Fruit fly (Drosophila melanogaster) whole organism, embryonic: Measurements from ENCODE around the gene mTTF.

Experiments used
- ATbp ChIP-seq: fragments of 200-800 bp; sonication (Bioruptor generic); optimal IDR thresholded peaks from 2 replicates; lab custom pipeline; 2017; ENCODE audit warnings: missing biosample characterization, mild to moderate bottlenecking, missing genetic modification characterization, missing genetic modification reagents
- Aef1 ChIP-seq: fragments of 200-800 bp; sonication (Bioruptor generic); IDR thresholded peaks from 3 replicates; pipeline ENCODE4 v1.3.6; 2022; ENCODE audit warnings: missing biosample characterization, missing genetic modification characterization
- Asciz ChIP-seq: fragments of 200-800 bp; sonication (Bioruptor generic); optimal IDR thresholded peaks from 2 replicates; lab custom pipeline; 2017; ENCODE audit warnings: missing biosample characterization, mild to moderate bottlenecking, missing genetic modification characterization, missing genetic modification reagents
- Bdp1 ChIP-seq: fragments of 200-800 bp; sonication (Bioruptor generic); optimal IDR thresholded peaks from 3 replicates; lab custom pipeline; 2016; ENCODE audit warnings: missing biosample characterization, missing genetic modification characterization
- Blimp-1 ChIP-seq: fragments of 200-800 bp; sonication (Bioruptor generic); optimal IDR thresholded peaks from 3 replicates; lab custom pipeline; 2018; ENCODE audit warnings: missing biosample characterization, missing genetic modification characterization, mild to moderate bottlenecking, moderate library complexity, missing genetic modification reagents
- CG11560 ChIP-seq: fragments of 200-800 bp; sonication (Bioruptor generic); IDR thresholded peaks from 3 replicates; pipeline ENCODE4 v1.3.6; 2022; ENCODE audit warnings: missing biosample characterization, missing genetic modification characterization
- CG12236 ChIP-seq: fragments of 200-800 bp; sonication (Bioruptor generic); optimal IDR thresholded peaks from 2 replicates; lab custom pipeline; 2016; ENCODE audit warnings: missing biosample characterization, missing genetic modification characterization
- CG12299 ChIP-seq: fragments of 200-800 bp; sonication (Bioruptor generic); optimal IDR thresholded peaks from 2 replicates; lab custom pipeline; 2018; ENCODE audit warnings: missing biosample characterization, mild to moderate bottlenecking, missing genetic modification characterization
- CG14710 ChIP-seq: fragments of 200-800 bp; sonication (Bioruptor generic); optimal IDR thresholded peaks from 3 replicates; lab custom pipeline; 2019; ENCODE audit warnings: missing biosample characterization, mild to moderate bottlenecking, missing genetic modification characterization, moderate library complexity
- CG17328 ChIP-seq: fragments of 200-800 bp; sonication (Bioruptor generic); IDR thresholded peaks from 2 replicates; pipeline ENCODE4 v1.3.6; 2022; ENCODE audit warnings: missing biosample characterization, missing genetic modification characterization
- CG18262 ChIP-seq: fragments of 200-800 bp; optimal IDR thresholded peaks from 3 replicates; lab custom pipeline; 2019; ENCODE audit warnings: missing biosample characterization, mild to moderate bottlenecking, missing genetic modification characterization, moderate library complexity
- CG33557 ChIP-seq: fragments of 200-800 bp; sonication (Bioruptor generic); optimal IDR thresholded peaks from 2 replicates; lab custom pipeline; 2019; ENCODE audit warnings: missing biosample characterization, mild to moderate bottlenecking, missing genetic modification characterization, moderate library complexity
- CG3407 ChIP-seq: fragments of 200-800 bp; sonication (Bioruptor generic); optimal IDR thresholded peaks from 2 replicates; lab custom pipeline; 2018; ENCODE audit warnings: missing biosample characterization, mild to moderate bottlenecking, missing genetic modification characterization
- CG34224 ChIP-seq: fragments of 200-800 bp; sonication (Bioruptor generic); IDR thresholded peaks from 3 replicates; pipeline ENCODE4 v1.3.6; 2022; ENCODE audit warnings: missing biosample characterization, missing genetic modification characterization; ENCODE audit not compliant: partially characterized antibody
- CG4328 ChIP-seq: fragments of 200-800 bp; sonication (Bioruptor generic); optimal IDR thresholded peaks from 3 replicates; lab custom pipeline; 2017; ENCODE audit warnings: missing biosample characterization, missing genetic modification reagents, missing genetic modification characterization
- CG4707 ChIP-seq: fragments of 200-800 bp; sonication (Bioruptor generic); optimal IDR thresholded peaks from 2 replicates; lab custom pipeline; 2018; ENCODE audit warnings: missing biosample characterization, mild to moderate bottlenecking, missing genetic modification characterization, moderate library complexity
- CG6654 ChIP-seq: fragments of 200-800 bp; sonication (Bioruptor generic); optimal IDR thresholded peaks from 2 replicates; lab custom pipeline; 2017; ENCODE audit warnings: missing biosample characterization, mild to moderate bottlenecking, missing genetic modification characterization
- CG6813 ChIP-seq: fragments of 200-800 bp; sonication (Bioruptor generic); optimal IDR thresholded peaks from 2 replicates; lab custom pipeline; 2017; ENCODE audit warnings: missing biosample characterization, missing genetic modification characterization, mild to moderate bottlenecking, moderate library complexity, missing genetic modification reagents
- CG7372 ChIP-seq: fragments of 200-800 bp; sonication (Bioruptor generic); IDR thresholded peaks from 2 replicates; pipeline ENCODE4 v1.3.6; 2022; ENCODE audit warnings: missing biosample characterization, missing genetic modification characterization
- CG9797 ChIP-seq: fragments of 200-800 bp; sonication (Bioruptor generic); optimal IDR thresholded peaks from 3 replicates; lab custom pipeline; 2018; ENCODE audit warnings: missing biosample characterization, mild to moderate bottlenecking, missing genetic modification characterization
- CHES-1-like ChIP-seq: fragments of 200-800 bp; sonication (Bioruptor generic); optimal IDR thresholded peaks from 2 replicates; lab custom pipeline; 2016; ENCODE audit warnings: missing biosample characterization, missing genetic modification characterization
- Fer2 ChIP-seq: fragments of 200-800 bp; sonication (Bioruptor generic); optimal IDR thresholded peaks from 2 replicates; lab custom pipeline; 2018; ENCODE audit warnings: missing biosample characterization, mild to moderate bottlenecking, missing genetic modification characterization, moderate library complexity
- HLH54F ChIP-seq: fragments of 200-800 bp; sonication (Bioruptor generic); optimal IDR thresholded peaks from 3 replicates; lab custom pipeline; 2016; ENCODE audit warnings: missing biosample characterization, missing genetic modification characterization
- MBD-R2 ChIP-seq: fragments of 200-800 bp; sonication (Bioruptor generic); IDR thresholded peaks from 2 replicates; pipeline ENCODE4 v1.3.6; 2022; ENCODE audit warnings: missing biosample characterization, missing genetic modification characterization
- MESR4 ChIP-seq: fragments of 200-800 bp; sonication (Bioruptor generic); optimal IDR thresholded peaks from 2 replicates; lab custom pipeline; 2018; ENCODE audit warnings: missing biosample characterization, mild to moderate bottlenecking, missing genetic modification characterization, moderate library complexity
- Mad ChIP-seq: fragments of 200-800 bp; sonication (Bioruptor generic); optimal IDR thresholded peaks from 2 replicates; lab custom pipeline; 2016; ENCODE audit warnings: missing biosample characterization, missing genetic modification characterization
- Oli ChIP-seq: fragments of 200-800 bp; sonication (Bioruptor generic); optimal IDR thresholded peaks from 2 replicates; lab custom pipeline; 2018; ENCODE audit warnings: missing biosample characterization, mild to moderate bottlenecking, missing genetic modification characterization, moderate library complexity
- Ravus ChIP-seq: fragments of 200-800 bp; sonication (Bioruptor generic); IDR thresholded peaks from 2 replicates; pipeline ENCODE4 v1.3.6; 2022; ENCODE audit warnings: missing biosample characterization, missing genetic modification characterization
- Sry-β ChIP-seq: fragments of 200-800 bp; sonication (Bioruptor generic); optimal IDR thresholded peaks from 2 replicates; lab custom pipeline; 2018; ENCODE audit warnings: missing biosample characterization, mild to moderate bottlenecking, missing genetic modification characterization, moderate library complexity
- Trl ChIP-seq, 3 experiments: fragments of >200 bp in 2 of 3; fragments of 200-800 bp in 1 of 3; sonication (Bioruptor generic) in 1 of 3; optimal IDR thresholded peaks; 2 replicates in 1 of 3; 3 replicates in 2 of 3; lab custom pipeline; 2016 to 2017; ENCODE audit warnings: missing biosample characterization in 1 of 3, missing genetic modification characterization in 1 of 3
- al ChIP-seq: fragments of 200-800 bp; sonication (Bioruptor generic); IDR thresholded peaks from 2 replicates; pipeline ENCODE4 v1.3.6; 2022; ENCODE audit warnings: missing biosample characterization, missing genetic modification characterization
- dan ChIP-seq: fragments of 200-800 bp; sonication (Bioruptor generic); IDR thresholded peaks from 2 replicates; pipeline ENCODE4 v1.3.6; 2022; ENCODE audit warnings: missing biosample characterization, missing genetic modification characterization
- ewg ChIP-seq: fragments of 200-800 bp; sonication (Bioruptor generic); optimal IDR thresholded peaks from 3 replicates; lab custom pipeline; 2017; ENCODE audit warnings: mild to moderate bottlenecking, missing biosample characterization, missing genetic modification reagents, missing genetic modification characterization
- fd64A ChIP-seq: fragments of 200-800 bp; sonication (Bioruptor generic); optimal IDR thresholded peaks from 3 replicates; lab custom pipeline; 2018; ENCODE audit warnings: missing biosample characterization, mild to moderate bottlenecking, missing genetic modification characterization
- fd96Cb ChIP-seq: fragments of 200-800 bp; sonication (Bioruptor generic); optimal IDR thresholded peaks from 2 replicates; lab custom pipeline; 2018; ENCODE audit warnings: missing biosample characterization, mild to moderate bottlenecking, missing genetic modification characterization, moderate library complexity
- lola ChIP-seq, 3 experiments: fragments of >200 bp in 2 of 3; fragments of 200-800 bp in 1 of 3; sonication (Bioruptor generic) in 1 of 3; optimal IDR thresholded peaks; 2 replicates each; lab custom pipeline; 2017 to 2019; ENCODE audit warnings: missing biosample characterization in 3 of 3, missing genetic modification characterization in 3 of 3, mild to moderate bottlenecking in 1 of 3, moderate library complexity in 1 of 3
- mam ChIP-seq: fragments of 200-800 bp; sonication (Bioruptor generic); optimal IDR thresholded peaks from 3 replicates; lab custom pipeline; 2016; ENCODE audit warnings: missing biosample characterization, missing genetic modification characterization
- nau ChIP-seq: fragments of 200-800 bp; sonication (Bioruptor generic); optimal IDR thresholded peaks from 3 replicates; lab custom pipeline; 2017; ENCODE audit warnings: missing biosample characterization, mild to moderate bottlenecking, missing genetic modification characterization, missing genetic modification reagents
- oc ChIP-seq: fragments of 200-800 bp; sonication (Bioruptor generic); optimal IDR thresholded peaks from 2 replicates; lab custom pipeline; 2018; ENCODE audit warnings: missing biosample characterization, mild to moderate bottlenecking, missing genetic modification characterization, moderate library complexity
- org-1 ChIP-seq: fragments of 200-800 bp; sonication (Bioruptor generic); optimal IDR thresholded peaks from 2 replicates; lab custom pipeline; 2017; ENCODE audit warnings: missing biosample characterization, missing genetic modification characterization
- phol ChIP-seq: fragments of 200-800 bp; sonication (Bioruptor generic); optimal IDR thresholded peaks from 3 replicates; lab custom pipeline; 2018; ENCODE audit warnings: missing biosample characterization, mild to moderate bottlenecking, missing genetic modification characterization, moderate library complexity
- ranshi ChIP-seq: fragments of 200-800 bp; sonication (Bioruptor generic); IDR thresholded peaks from 2 replicates; pipeline ENCODE4 v1.3.6; 2022; ENCODE audit warnings: missing biosample characterization, missing genetic modification characterization
- sd ChIP-seq: fragments of 200-800 bp; sonication (Bioruptor generic); optimal IDR thresholded peaks from 3 replicates; lab custom pipeline; 2018; ENCODE audit warnings: missing biosample characterization, mild to moderate bottlenecking, missing genetic modification characterization, moderate library complexity
- sens ChIP-seq: fragments of 200-800 bp; sonication (Bioruptor generic); peaks from one replicate; lab custom pipeline; 2016; ENCODE audit warnings: missing biosample characterization, missing genetic modification characterization
- sim ChIP-seq: fragments of 200-800 bp; sonication (Bioruptor generic); IDR thresholded peaks from 2 replicates; pipeline ENCODE4 v1.3.6; 2022; ENCODE audit warnings: missing biosample characterization, missing genetic modification characterization
- stwl ChIP-seq: fragments of 200-800 bp; sonication (Bioruptor generic); optimal IDR thresholded peaks from 3 replicates; lab custom pipeline; 2018; ENCODE audit warnings: missing biosample characterization, mild to moderate bottlenecking, missing genetic modification characterization, moderate library complexity
- tio ChIP-seq: fragments of 200-800 bp; sonication (Bioruptor generic); optimal IDR thresholded peaks from 2 replicates; lab custom pipeline; 2017; ENCODE audit warnings: missing biosample characterization, missing genetic modification characterization, inconsistent platforms
- tll ChIP-seq, 2 experiments: fragments of 200-800 bp in 1 of 2; fragments of >200 bp in 1 of 2; sonication (Bioruptor generic) in 1 of 2; optimal IDR thresholded peaks; 2 replicates each; lab custom pipeline; 2017 to 2019; ENCODE audit warnings: missing biosample characterization in 2 of 2, missing genetic modification characterization in 2 of 2, mild to moderate bottlenecking in 1 of 2, moderate library complexity in 1 of 2
- zen ChIP-seq: fragments of 200-800 bp; sonication (Bioruptor generic); optimal IDR thresholded peaks from 3 replicates; lab custom pipeline; 2018; ENCODE audit warnings: missing biosample characterization, mild to moderate bottlenecking, missing genetic modification characterization, moderate library complexity
- zfh1 ChIP-seq: fragments of 200-800 bp; sonication (Bioruptor generic); IDR thresholded peaks from 3 replicates; pipeline ENCODE4 v1.3.6; 2022; ENCODE audit warnings: missing biosample characterization, missing genetic modification characterization

The mTTF gene

dm6 chr2L:14333965-14334364 is 14.6 kb downstream of the mTTF start, which contains the start of gene CG33090 (continued):
- TF ChIP-seq CG12236 (GFP tag; lab: Kevin White, UChicago) (no peak), Ravus (GFP tag; lab: Robert Waterston, UW) (no peak), CHES-1-like (no peak), CG7372 (GFP tag; lab: Robert Waterston, UW) (no peak), nau (GFP tag; lab: Kevin White, UChicago) (no peak), Mad (GFP tag; lab: Kevin White, UChicago) (no peak), Fer2 (tag; lab: Kevin White, UChicago) (no peak), tll (GFP tag; optimal IDR thresholded peaks at IDR 0.05; lab: Kevin White, UChicago) (no peak), Blimp-1 (GFP tag; lab: Kevin White, UChicago) (no peak), CG14710 (no peak), ranshi (GFP tag; lab: Robert Waterston, UW) (no peak), tio (GFP tag; lab: Kevin White, UChicago) (no peak), Sry-β (no peak), HLH54F (GFP tag; lab: Kevin White, UChicago) (no peak), CG18262 (tag; lab: Kevin White, UChicago) (no peak), CG6813 (no peak), Oli (no peak), lola (GFP tag; optimal IDR thresholded peaks at IDR 0.05; lab: Kevin White, UChicago) (no peak), fd64A (GFP tag; lab: Kevin White, UChicago) (no peak), CG34224 (GFP tag; lab: Robert Waterston, UW) (peak; percentile 26; the same call in 1 of the 3 replicates), Bdp1 (GFP tag; lab: Kevin White, UChicago) (no peak), Trl (optimal IDR thresholded peaks at IDR 0.05; lab: Kevin White, UChicago) (no peak), Trl (GFP tag; optimal IDR thresholded peaks at IDR 0.05; lab: Kevin White, UChicago) (no peak), sd (no peak), CG3407 (GFP tag; lab: Kevin White, UChicago) (no peak), CG17328 (GFP tag; lab: Robert Waterston, UW) (no peak), zen (tag; lab: Kevin White, UChicago) (no peak), phol (tag; lab: Kevin White, UChicago) (no peak), al (GFP tag; lab: Robert Waterston, UW) (no peak), stwl (tag; lab: Kevin White, UChicago) (peak; percentile 46), CG4328 (no peak), CG12299 (tag; lab: Kevin White, UChicago) (no peak), mam (GFP tag; lab: Kevin White, UChicago) (no peak), Asciz (GFP tag; lab: Kevin White, UChicago) (no peak), sens (GFP tag; lab: Kevin White, UChicago) (peak; percentile 32), CG33557 (GFP tag; lab: Kevin White, UChicago) (no peak), fd96Cb (tag; lab: Kevin White, UChicago) (no peak), CG11560 (tag; lab: Robert Waterston, UW) (peak; percentile 92; the same call in 2 of the 3 replicates), ewg (GFP tag; lab: Kevin White, UChicago) (no peak), CG9797 (GFP tag; lab: Kevin White, UChicago) (peak; percentile 49), org-1 (GFP tag; lab: Kevin White, UChicago) (no peak), MESR4 (GFP tag; lab: Kevin White, UChicago) (peak; percentile 8), zfh1 (GFP tag; lab: Robert Waterston, UW) (no peak), sim (no peak), CG6654 (GFP tag; lab: Kevin White, UChicago) (no peak), CG4707 (GFP tag; lab: Kevin White, UChicago) (no peak), Aef1 (peak; percentile 35; the same call in 1 of the 3 replicates), oc (tag; lab: Kevin White, UChicago) (no peak), ATbp (GFP tag; lab: Kevin White, UChicago) (no peak), dan (GFP tag; lab: Robert Waterston, UW) (no peak), MBD-R2 (0 out of 2 replicates have a peak, but pooled peaks have one; percentile 25)
